Worm (Caenorhabditis elegans) whole organism, young adult: ENCODE data around the gene srx-87.

Experiments used
- B0336.3 ChIP-seq: fragments of 200-800 bp; sonication (Bioruptor generic); IDR thresholded peaks from 2 replicates; pipeline ENCODE4 v1.3.6; 2022; ENCODE audit warnings: missing genetic modification characterization, missing compliant biosample characterization
- C06A6.2 ChIP-seq: fragments of 200-800 bp; sonication (Bioruptor generic); conservative IDR thresholded peaks from 2 replicates; pipeline ENCODE4 v1.3.6; 2022; ENCODE audit warnings: missing genetic modification characterization, missing compliant biosample characterization
- F23B12.7 ChIP-seq: sonication (generic microtip); optimal IDR thresholded peaks from 2 replicates; lab custom pipeline; 2017; ENCODE audit warnings: missing genetic modification characterization, mild to moderate bottlenecking, missing compliant biosample characterization, antibody characterized with exemption, moderate library complexity; ENCODE audit not compliant: insufficient read depth
- F37B4.10 ChIP-seq: fragments of 200-800 bp; sonication (Bioruptor generic); IDR thresholded peaks from 2 replicates; pipeline ENCODE4 v1.3.6; 2022; ENCODE audit warnings: missing genetic modification characterization, missing compliant biosample characterization
- F39B2.1 ChIP-seq: fragments of 200-800 bp; sonication (Bioruptor generic); IDR thresholded peaks from 2 replicates; pipeline ENCODE4 v1.3.6; 2022; ENCODE audit warnings: missing genetic modification reagents, missing genetic modification characterization, missing compliant biosample characterization
- F55B11.4 ChIP-seq: sonication (generic microtip); optimal IDR thresholded peaks from 2 replicates; lab custom pipeline; 2016; ENCODE audit warnings: missing compliant biosample characterization, missing genetic modification characterization, borderline replicate concordance; ENCODE audit not compliant: insufficient read depth
- F57C9.4 ChIP-seq: sonication (generic microtip); optimal IDR thresholded peaks from 2 replicates; lab custom pipeline; 2017; ENCODE audit warnings: mild to moderate bottlenecking, missing genetic modification characterization, missing compliant biosample characterization
- K11D2.4 ChIP-seq: fragments of 200-800 bp; sonication (Bioruptor generic); IDR thresholded peaks from 2 replicates; pipeline ENCODE4 v1.3.6; 2022; ENCODE audit warnings: missing genetic modification reagents, missing genetic modification characterization, missing compliant biosample characterization
- K12H6.12 ChIP-seq: fragments of 200-800 bp; sonication (Bioruptor generic); optimal IDR thresholded peaks from 2 replicates; lab custom pipeline; 2018; ENCODE audit warnings: mild to moderate bottlenecking, missing genetic modification characterization, missing compliant biosample characterization
- T07F8.4 ChIP-seq: sonication (generic microtip); optimal IDR thresholded peaks from 2 replicates; lab custom pipeline; 2016; ENCODE audit warnings: mild to moderate bottlenecking, missing genetic modification characterization, moderate library complexity, missing compliant biosample characterization
- Y53F4B.3 ChIP-seq: fragments of 200-800 bp; sonication (Bioruptor generic); IDR thresholded peaks from 2 replicates; pipeline ENCODE4 v1.3.6; 2022; ENCODE audit warnings: missing genetic modification reagents, missing genetic modification characterization, missing compliant biosample characterization
- Y56A3A.18 ChIP-seq: fragments of 200-800 bp; sonication (Bioruptor generic); IDR thresholded peaks from 2 replicates; pipeline ENCODE4 v1.3.6; 2022; ENCODE audit warnings: missing genetic modification reagents, missing genetic modification characterization, missing compliant biosample characterization
- ZK185.1 ChIP-seq: sonication (generic microtip); optimal IDR thresholded peaks from 2 replicates; lab custom pipeline; 2016; ENCODE audit warnings: mild to moderate bottlenecking, missing genetic modification characterization, missing compliant biosample characterization; ENCODE audit not compliant: poor library complexity, severe bottlenecking
- aptf-2 ChIP-seq: fragments of 200-800 bp; sonication (Bioruptor generic); conservative IDR thresholded peaks from 2 replicates; pipeline ENCODE4 v1.3.6; 2022; ENCODE audit warnings: missing genetic modification reagents, missing genetic modification characterization, missing compliant biosample characterization
- atf-7 ChIP-seq: sonication (generic microtip); optimal IDR thresholded peaks from 2 replicates; lab custom pipeline; 2017; ENCODE audit warnings: mild to moderate bottlenecking, missing genetic modification characterization, missing compliant biosample characterization
- bed-1 ChIP-seq: fragments of 200-800 bp; sonication (Bioruptor generic); IDR thresholded peaks from 2 replicates; pipeline ENCODE4 v1.3.6; 2022; ENCODE audit warnings: missing genetic modification reagents, missing genetic modification characterization, missing compliant biosample characterization
- ccch-3 ChIP-seq: fragments of 200-800 bp; sonication (Bioruptor generic); optimal IDR thresholded peaks from 2 replicates; lab custom pipeline; 2018; ENCODE audit warnings: mild to moderate bottlenecking, missing genetic modification characterization, missing compliant biosample characterization
- cebp-1 ChIP-seq, 2 experiments: fragments of 200-800 bp in 1 of 2; sonication (Bioruptor generic) in 1 of 2; sonication (generic microtip) in 1 of 2; IDR thresholded peaks in 1 of 2; optimal IDR thresholded peaks in 1 of 2; 2 replicates each; pipeline versions ENCODE4 v1.3.6 to Lab custom; 2017 to 2022; ENCODE audit warnings: missing compliant biosample characterization in 2 of 2, missing genetic modification characterization in 2 of 2, mild to moderate bottlenecking in 1 of 2, missing genetic modification reagents in 1 of 2, moderate library complexity in 1 of 2
- ceh-100 ChIP-seq: fragments of 200-800 bp; sonication (Bioruptor generic); IDR thresholded peaks from 2 replicates; pipeline ENCODE4 v1.3.6; 2022; ENCODE audit warnings: missing genetic modification reagents, missing genetic modification characterization, missing compliant biosample characterization
- ceh-58 ChIP-seq: fragments of 200-800 bp; sonication (Bioruptor generic); IDR thresholded peaks from 2 replicates; pipeline ENCODE4 v1.3.6; 2022; ENCODE audit warnings: missing genetic modification characterization, missing compliant biosample characterization
- ceh-79 ChIP-seq: sonication (generic microtip); optimal IDR thresholded peaks from 2 replicates; lab custom pipeline; 2017; ENCODE audit warnings: mild to moderate bottlenecking, missing genetic modification characterization, missing compliant biosample characterization
- die-1 ChIP-seq: sonication (generic microtip); optimal IDR thresholded peaks from 2 replicates; lab custom pipeline; 2016; ENCODE audit warnings: missing genotype, mild to moderate bottlenecking, missing genetic modification characterization, missing compliant biosample characterization
- dox-1 ChIP-seq: fragments of 200-800 bp; sonication (Bioruptor generic); IDR thresholded peaks from 2 replicates; pipeline ENCODE4 v1.3.6; 2022; ENCODE audit warnings: missing genetic modification reagents, missing genetic modification characterization, missing compliant biosample characterization
- dpff-1 ChIP-seq: sonication (generic microtip); optimal IDR thresholded peaks from 2 replicates; lab custom pipeline; 2017; ENCODE audit warnings: mild to moderate bottlenecking, missing genetic modification characterization, missing compliant biosample characterization
- dpl-1 ChIP-seq: fragments of 150-350 bp; optimal IDR thresholded peaks from 2 replicates; lab custom pipeline; 2014; ENCODE audit warnings: missing biosample characterization, missing genetic modification reagents, missing genetic modification characterization
- egrh-3 ChIP-seq: fragments of 200-800 bp; sonication (Bioruptor generic); IDR thresholded peaks from 2 replicates; pipeline ENCODE4 v1.3.6; 2022; ENCODE audit warnings: missing genetic modification reagents, missing genetic modification characterization, missing compliant biosample characterization
- hlh-26 ChIP-seq: fragments of 200-800 bp; sonication (Bioruptor generic); conservative IDR thresholded peaks from 2 replicates; pipeline ENCODE4 v1.3.6; 2022; ENCODE audit warnings: missing genetic modification reagents, missing genetic modification characterization, missing compliant biosample characterization
- hsf-1 ChIP-seq: fragments of 200-800 bp; sonication (Bioruptor generic); IDR thresholded peaks from 2 replicates; pipeline ENCODE4 v1.3.6; 2022; ENCODE audit warnings: missing genetic modification reagents, missing genetic modification characterization, missing compliant biosample characterization
- lin-35 ChIP-seq, 3 experiments: fragments of 150-350 bp in 2 of 3; sonication (generic microtip) in 1 of 3; optimal IDR thresholded peaks; 2 replicates each; lab custom pipeline; 2014 to 2018; ENCODE audit warnings: missing biosample characterization in 3 of 3, missing genetic modification characterization in 3 of 3, missing genetic modification reagents in 3 of 3
- lin-54 ChIP-seq: fragments of 200-800 bp; sonication (Bioruptor generic); optimal IDR thresholded peaks from 2 replicates; lab custom pipeline; 2018; ENCODE audit warnings: mild to moderate bottlenecking, missing genetic modification characterization, missing compliant biosample characterization
- madf-6 ChIP-seq: fragments of 200-800 bp; sonication (Bioruptor generic); IDR thresholded peaks from 2 replicates; pipeline ENCODE4 v1.3.6; 2022; ENCODE audit warnings: missing genetic modification reagents, missing genetic modification characterization, missing compliant biosample characterization
- mcd-1 ChIP-seq: fragments of 200-800 bp; sonication (Bioruptor generic); IDR thresholded peaks from 2 replicates; pipeline ENCODE4 v1.3.6; 2022; ENCODE audit warnings: missing genetic modification reagents, missing genetic modification characterization, missing compliant biosample characterization
- nfya-1 ChIP-seq: sonication (generic microtip); optimal IDR thresholded peaks from 2 replicates; lab custom pipeline; 2017; ENCODE audit warnings: antibody characterized with exemption, missing compliant biosample characterization, missing genetic modification characterization, borderline replicate concordance; ENCODE audit not compliant: insufficient read depth
- nhr-80 ChIP-seq: sonication (generic microtip); optimal IDR thresholded peaks from 2 replicates; lab custom pipeline; 2016; ENCODE audit warnings: missing genetic modification characterization, missing compliant biosample characterization
- sdz-38 ChIP-seq: sonication (generic microtip); optimal IDR thresholded peaks from 2 replicates; lab custom pipeline; 2016; ENCODE audit warnings: missing genotype, missing genetic modification characterization, missing compliant biosample characterization
- snpc-1.3 ChIP-seq: sonication (generic microtip); optimal IDR thresholded peaks from 2 replicates; lab custom pipeline; 2017; ENCODE audit warnings: missing genetic modification characterization, mild to moderate bottlenecking, missing compliant biosample characterization, antibody characterized with exemption, moderate library complexity, missing genotype, missing genetic modification reagents; ENCODE audit not compliant: insufficient read depth
- snpc-4 ChIP-seq, 5 experiments: fragments of 150-350 bp in 1 of 5; sonication (generic microtip) in 4 of 5; optimal IDR thresholded peaks; 2 replicates each; lab custom pipeline; 2014 to 2018; ENCODE audit warnings: missing genetic modification characterization in 5 of 5, missing biosample characterization in 3 of 5, antibody characterized with exemption in 2 of 5, mild to moderate bottlenecking in 2 of 5, missing compliant biosample characterization in 2 of 5, missing genotype in 2 of 5, moderate library complexity in 2 of 5, missing genetic modification reagents in 1 of 5
- tbp1 ChIP-seq: fragments of 200-800 bp; sonication (Bioruptor generic); optimal IDR thresholded peaks from 2 replicates; lab custom pipeline; 2018; ENCODE audit warnings: mild to moderate bottlenecking, missing genetic modification characterization, missing compliant biosample characterization
- xnd-1 ChIP-seq: sonication (generic microtip); optimal IDR thresholded peaks from 2 replicates; lab custom pipeline; 2016; ENCODE audit warnings: missing genotype, missing genetic modification reagents, missing genetic modification characterization, missing compliant biosample characterization
- ztf-18 ChIP-seq: sonication (generic microtip); optimal IDR thresholded peaks from 2 replicates; lab custom pipeline; 2016; ENCODE audit warnings: missing genotype, mild to moderate bottlenecking, missing genetic modification characterization, missing compliant biosample characterization
- ztf-25 ChIP-seq: fragments of 200-800 bp; sonication (Bioruptor generic); IDR thresholded peaks from 2 replicates; pipeline ENCODE4 v1.3.6; 2022; ENCODE audit warnings: missing genetic modification reagents, missing genetic modification characterization, missing compliant biosample characterization
- ztf-28 ChIP-seq: fragments of 200-800 bp; sonication (Bioruptor generic); IDR thresholded peaks from 2 replicates; pipeline ENCODE4 v1.3.6; 2022; ENCODE audit warnings: missing genetic modification reagents, missing genetic modification characterization, missing compliant biosample characterization

srx-87 gene

DNA sequence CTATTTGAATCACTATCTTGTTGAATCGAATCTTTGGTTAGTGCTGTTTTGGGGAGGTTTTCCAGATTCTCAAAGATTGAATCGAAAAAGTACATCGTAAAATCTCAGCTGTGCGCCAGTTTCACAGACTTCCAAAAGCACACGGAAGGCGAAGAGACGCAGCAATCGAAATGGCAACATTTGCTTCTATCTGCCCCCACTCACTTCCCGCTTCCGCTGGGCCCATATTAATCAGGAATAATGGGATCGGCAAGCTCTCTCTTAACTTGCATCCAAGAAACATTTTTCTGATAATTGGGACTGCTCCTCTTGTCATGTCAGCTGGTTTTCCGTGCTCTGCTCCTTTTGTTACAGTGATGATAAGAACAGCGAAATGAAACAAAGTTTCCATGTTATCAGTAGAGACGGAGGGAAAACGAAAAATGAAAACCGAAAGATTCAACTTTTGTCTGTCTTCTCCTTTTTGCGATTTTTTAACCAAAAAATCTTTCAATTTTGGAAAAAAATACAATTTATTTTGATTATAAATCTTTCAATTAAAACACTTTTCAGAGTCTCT lies 29.1 kb upstream of the srx-87 start (continued):
- TF ChIP-seq B0336.3: peak; percentile 9; the same call in 1 of the 2 replicates
- no peak for TF ChIP-seq C06A6.2 (GFP tag; lab: Robert Waterston, UW)
- TF ChIP-seq F37B4.10 (GFP tag; lab: Robert Waterston, UW): no peak
- TF ChIP-seq dox-1 (GFP tag; lab: Robert Waterston, UW): peak; percentile 33; the same call in 1 of the 2 replicates
- no peak for TF ChIP-seq nfya-1
- no peak for TF ChIP-seq lin-54 (GFP tag; lab: Kevin White, UChicago)
- TF ChIP-seq lin-35 (GFP tag; optimal IDR thresholded peaks at IDR 0.05; lab: Kevin White, UChicago): peak in 1 of 3 experiments; percentile 47
- TF ChIP-seq ccch-3 (GFP tag; lab: Kevin White, UChicago): no peak
- no peak for TF ChIP-seq F57C9.4 (tag; lab: Kevin White, UChicago)
- no peak for TF ChIP-seq hlh-26 (GFP tag; lab: Robert Waterston, UW)
- TF ChIP-seq xnd-1: no peak
- no peak for TF ChIP-seq ceh-79
- TF ChIP-seq F23B12.7 (tag; lab: Kevin White, UChicago): no peak
- no peak for TF ChIP-seq egrh-3 (GFP tag; lab: Robert Waterston, UW)
- TF ChIP-seq snpc-4 (GFP tag; optimal IDR thresholded peaks at IDR 0.05; lab: Kevin White, UChicago): no peak
- peak in 1 of 4 experiments; percentile 33 for TF ChIP-seq snpc-4 (tag; optimal IDR thresholded peaks at IDR 0.05; lab: Kevin White, UChicago)
- no peak for TF ChIP-seq atf-7

DNA sequence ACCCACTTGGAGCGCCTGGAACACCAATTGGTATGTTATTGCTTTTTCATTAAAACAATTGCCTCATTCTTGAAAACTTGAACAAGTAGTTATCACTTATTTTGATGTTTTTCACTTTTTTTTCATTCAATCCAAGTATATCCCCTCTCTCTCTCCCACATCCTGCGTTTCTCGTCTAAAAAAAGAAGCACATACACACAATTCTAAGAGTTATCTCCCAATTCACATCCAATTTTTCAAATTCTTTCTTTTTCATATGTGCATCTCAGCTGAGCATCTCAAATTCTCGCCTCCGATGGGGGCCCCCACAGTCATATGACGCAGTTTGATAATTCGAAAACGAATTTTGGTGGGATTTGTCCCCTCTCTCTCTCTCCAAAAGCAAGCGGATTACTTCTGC lies 28.0 kb upstream of the srx-87 start:
- TF ChIP-seq F55B11.4: no peak
- TF ChIP-seq F23B12.7 (tag; lab: Kevin White, UChicago): no peak
- TF ChIP-seq F39B2.1 (GFP tag; lab: Robert Waterston, UW): no peak
- TF ChIP-seq ZK185.1 (tag; lab: Kevin White, UChicago): no peak
- TF ChIP-seq ceh-58: no peak
- no peak for TF ChIP-seq die-1 (tag; lab: Kevin White, UChicago)
- no peak for TF ChIP-seq lin-35 (GFP tag; optimal IDR thresholded peaks at IDR 0.05; lab: Kevin White, UChicago)
- TF ChIP-seq mcd-1: no peak
- no peak for TF ChIP-seq Y56A3A.18 (GFP tag; lab: Robert Waterston, UW)
- no peak for TF ChIP-seq hsf-1 (GFP tag; lab: Robert Waterston, UW)
- TF ChIP-seq sdz-38 (tag; lab: Kevin White, UChicago): no peak

DNA sequence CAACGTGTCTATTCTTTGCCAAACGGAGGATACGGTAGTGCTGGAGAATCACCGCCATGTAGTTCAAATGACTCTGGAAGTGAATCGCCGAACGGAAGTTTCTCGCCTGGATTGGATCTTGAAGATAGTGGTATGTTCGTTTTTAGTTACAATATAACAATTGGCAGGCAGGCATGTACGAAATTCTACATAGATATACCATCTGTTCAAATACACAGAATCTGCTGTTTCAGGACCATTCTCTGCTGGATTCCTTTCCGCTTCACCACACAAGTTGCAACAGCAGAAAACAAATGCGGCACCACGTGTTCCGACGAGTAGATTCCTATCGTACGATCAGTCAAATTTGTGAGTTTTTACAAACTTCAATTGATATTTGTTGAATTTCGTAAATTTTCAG lies 25.2 kb upstream of the srx-87 start:
- TF ChIP-seq aptf-2: no peak
- no peak for TF ChIP-seq nhr-80 (tag; lab: Kevin White, UChicago)
- TF ChIP-seq T07F8.4 (tag; lab: Kevin White, UChicago): no peak
- TF ChIP-seq, all 124 proteins: peak for 0

DNA sequence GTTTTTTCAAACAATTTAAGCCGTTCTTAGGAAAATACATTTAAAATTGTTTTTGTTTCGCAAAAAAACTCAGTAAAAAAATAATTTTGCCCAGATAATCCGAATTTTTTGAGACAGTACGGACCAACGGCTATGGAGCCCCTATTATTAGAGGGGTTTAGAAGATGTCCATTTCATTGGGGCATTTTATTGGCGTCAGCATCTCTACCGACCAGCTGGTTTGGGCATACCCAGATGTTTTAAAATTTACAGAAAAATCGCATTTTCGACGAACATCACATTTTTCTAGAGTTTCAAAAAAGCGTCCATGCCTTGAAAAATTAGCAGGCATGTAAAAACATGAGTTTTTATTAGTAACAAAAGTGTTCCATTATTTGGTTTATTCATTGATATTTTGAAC lies 23.4 kb upstream of the srx-87 start:
- TF ChIP-seq ztf-18 (no peak), dpl-1 (no peak), Y53F4B.3 (GFP tag; lab: Robert Waterston, UW) (0 out of 2 replicates have a peak, but pooled peaks have one; percentile 34), ztf-25 (GFP tag; lab: Robert Waterston, UW) (peak; percentile 67; the same call in 1 of the 2 replicates), ceh-100 (GFP tag; lab: Robert Waterston, UW) (peak; percentile 19; the same call in 1 of the 2 replicates), xnd-1 (no peak), dpff-1 (no peak), K11D2.4 (GFP tag; lab: Robert Waterston, UW) (peak; percentile 43; the same call in 1 of the 2 replicates), ceh-79 (peak; percentile 6), cebp-1 (GFP tag; IDR thresholded peaks at IDR 0.05; lab: Robert Waterston, UW) (peak; percentile 37; the same call in 1 of the 2 replicates), cebp-1 (tag; optimal IDR thresholded peaks at IDR 0.05; lab: Kevin White, UChicago) (peak; percentile 68), tbp1 (GFP tag; lab: Kevin White, UChicago) (no peak), T07F8.4 (tag; lab: Kevin White, UChicago) (no peak), K12H6.12 (tag; lab: Kevin White, UChicago) (no peak), snpc-1.3 (tag; lab: Kevin White, UChicago) (no peak), ztf-28 (GFP tag; lab: Robert Waterston, UW) (0 out of 2 replicates have a peak, but pooled peaks have one; percentile 54), bed-1 (GFP tag; lab: Robert Waterston, UW) (0 out of 2 replicates have a peak, but pooled peaks have one; percentile 46), madf-6 (no peak)
